Worm (Caenorhabditis elegans) whole organism, L1 larva: ENCODE results near the gene ZC317.6.

ENCODE experiments used
- ama-1 ChIP-seq: fragments of 150-350 bp; optimal IDR thresholded peaks from 2 replicates; lab custom pipeline; 2014
- mdl-1 ChIP-seq, 2 experiments: fragments of 150-350 bp; optimal IDR thresholded peaks; 2 replicates each; lab custom pipeline; 2014 to 2017; ENCODE audit warnings: missing biosample characterization in 2 of 2, missing genetic modification characterization in 2 of 2, inconsistent platforms in 1 of 2
- pqm-1 ChIP-seq: sonication (generic microtip); optimal IDR thresholded peaks from 3 replicates; lab custom pipeline; 2017; ENCODE audit warnings: missing biosample characterization, missing genetic modification characterization
- rnt-1 ChIP-seq: sonication (generic microtip); optimal IDR thresholded peaks from 2 replicates; lab custom pipeline; 2016; ENCODE audit warnings: mild to moderate bottlenecking, missing genetic modification characterization, moderate library complexity, missing compliant biosample characterization
- unc-98 ChIP-seq: fragments of 200-800 bp; sonication (Bioruptor generic); IDR thresholded peaks from 2 replicates; pipeline ENCODE4 v1.3.6; 2022; ENCODE audit warnings: missing genetic modification characterization, missing compliant biosample characterization

ce11 chrV:5453615-5454014, 14.8 kb downstream of the ZC317.6 start, which contains the start of gene glc-3:
- TF ChIP-seq mdl-1 (tag; optimal IDR thresholded peaks at IDR 0.05; lab: Kevin White, UChicago), result no peak
- TF ChIP-seq ama-1 (lab: Kevin White, UChicago), result no peak
- TF ChIP-seq pqm-1, result no peak
- no peak for TF ChIP-seq unc-98 (GFP tag; lab: Robert Waterston, UW)
- no peak for TF ChIP-seq rnt-1 (tag; lab: Kevin White, UChicago)
